Worm (Caenorhabditis elegans) whole organism, young adult: ENCODE measurements around the gene Y41C4A.8.

ENCODE experiments used
- K12H6.12 ChIP-seq: fragments of 200-800 bp; sonication (Bioruptor generic); optimal IDR thresholded peaks from 2 replicates; lab custom pipeline; 2018; ENCODE audit warnings: mild to moderate bottlenecking, missing genetic modification characterization, missing compliant biosample characterization
- ama-1 ChIP-seq, 3 experiments: fragments of 150-350 bp in 1 of 3; sonication (generic microtip) in 2 of 3; optimal IDR thresholded peaks; 2 replicates each; lab custom pipeline; 2014 to 2018; ENCODE audit warnings: missing biosample characterization in 2 of 3, missing genetic modification characterization in 2 of 3, missing genetic modification reagents in 2 of 3
- aptf-2 ChIP-seq: fragments of 200-800 bp; sonication (Bioruptor generic); conservative IDR thresholded peaks from 2 replicates; pipeline ENCODE4 v1.3.6; 2022; ENCODE audit warnings: missing genetic modification reagents, missing genetic modification characterization, missing compliant biosample characterization
- attf-5 ChIP-seq: fragments of 200-800 bp; sonication (Bioruptor generic); optimal IDR thresholded peaks from 2 replicates; lab custom pipeline; 2018; ENCODE audit warnings: mild to moderate bottlenecking, missing genetic modification characterization, missing compliant biosample characterization

DNA sequence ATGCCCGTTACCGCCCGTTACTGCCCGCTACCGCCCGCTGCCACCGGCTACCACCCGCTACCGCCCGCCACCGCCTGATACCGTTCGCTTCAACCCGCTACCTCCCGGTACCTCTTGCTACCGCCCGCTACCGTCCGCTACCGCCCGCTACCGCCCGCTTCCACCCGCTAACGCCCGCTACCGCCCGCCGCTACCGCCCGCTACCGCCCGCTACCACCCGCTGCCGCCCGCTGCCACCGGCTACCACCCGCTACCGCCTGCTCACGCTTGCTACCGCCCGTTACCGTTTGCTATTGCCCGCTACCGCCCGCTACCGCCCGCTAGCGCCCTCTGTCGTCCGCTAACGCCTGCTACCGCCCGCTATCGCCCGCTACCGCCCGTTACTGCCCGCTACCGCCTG is 6.8 kb downstream of the Y41C4A.8 start:
- TF ChIP-seq K12H6.12 (tag; lab: Kevin White, UChicago) (no peak), attf-5 (GFP tag; lab: Kevin White, UChicago) (no peak), aptf-2 (GFP tag; lab: Robert Waterston, UW) (no peak), ama-1 (optimal IDR thresholded peaks at IDR 0.05; lab: Kevin White, UChicago) (no peak), ama-1 (GFP tag; optimal IDR thresholded peaks at IDR 0.05; lab: Kevin White, UChicago) (no peak)
